Worm (Caenorhabditis elegans) whole organism, L4 larva: ENCODE measurements around the gene ttr-12.

Experiments used
- ceh-28 ChIP-seq: fragments of 150-350 bp; optimal IDR thresholded peaks from 2 replicates; lab custom pipeline; 2014; ENCODE audit warnings: missing biosample characterization, missing genetic modification reagents, missing genetic modification characterization
- ceh-32 ChIP-seq: sonication (generic microtip); optimal IDR thresholded peaks from 2 replicates; lab custom pipeline; 2016; ENCODE audit warnings: mild to moderate bottlenecking, missing genetic modification characterization, missing compliant biosample characterization; ENCODE audit not compliant: poor library complexity
- cey-2 ChIP-seq: sonication (generic microtip); optimal IDR thresholded peaks from 3 replicates; lab custom pipeline; 2017; ENCODE audit warnings: missing genetic modification characterization, mild to moderate bottlenecking, missing compliant biosample characterization, antibody characterized with exemption, borderline replicate concordance; ENCODE audit not compliant: insufficient read depth
- dpl-1 ChIP-seq: fragments of 150-350 bp; optimal IDR thresholded peaks from 2 replicates; lab custom pipeline; 2014; ENCODE audit warnings: missing biosample characterization, missing genetic modification reagents, missing genetic modification characterization
- dve-1 ChIP-seq: sonication (generic microtip); optimal IDR thresholded peaks from 2 replicates; lab custom pipeline; 2017; ENCODE audit warnings: antibody characterized with exemption, mild to moderate bottlenecking, missing genetic modification characterization, missing compliant biosample characterization; ENCODE audit not compliant: insufficient read depth
- hlh-11 ChIP-seq: fragments of 200-800 bp; sonication (Bioruptor generic); optimal IDR thresholded peaks from 2 replicates; lab custom pipeline; 2018; ENCODE audit warnings: mild to moderate bottlenecking, missing genetic modification characterization, missing compliant biosample characterization
- lsy-2 ChIP-seq, 2 experiments: fragments of 150-350 bp in 1 of 2; sonication (generic microtip) in 1 of 2; optimal IDR thresholded peaks; 2 replicates each; lab custom pipeline; 2014 to 2017; ENCODE audit warnings: missing biosample characterization in 2 of 2, missing genetic modification characterization in 2 of 2
- nhr-237 ChIP-seq: sonication (generic microtip); optimal IDR thresholded peaks from 2 replicates; lab custom pipeline; 2017; ENCODE audit warnings: missing biosample characterization, missing genetic modification characterization
- nhr-77 ChIP-seq: fragments of 150-350 bp; optimal IDR thresholded peaks from 2 replicates; lab custom pipeline; 2014; ENCODE audit warnings: missing biosample characterization, missing genetic modification characterization
- pha-4 ChIP-seq, 2 experiments: fragments of 150-350 bp in 1 of 2; fragments of 200-800 bp in 1 of 2; sonication (Bioruptor generic) in 1 of 2; IDR thresholded peaks in 1 of 2; optimal IDR thresholded peaks in 1 of 2; 2 replicates each; pipeline versions ENCODE4 v1.3.6 to Lab custom; 2014 to 2022; ENCODE audit warnings: missing genetic modification characterization in 2 of 2, missing genetic modification reagents in 2 of 2, missing biosample characterization in 1 of 2, missing compliant biosample characterization in 1 of 2
- skn-1 ChIP-seq: fragments of 150-350 bp; optimal IDR thresholded peaks from 2 replicates; lab custom pipeline; 2014; ENCODE audit warnings: missing biosample characterization, missing genetic modification characterization
- unc-130 ChIP-seq: sonication (generic microtip); optimal IDR thresholded peaks from 2 replicates; lab custom pipeline; 2016; ENCODE audit warnings: missing genetic modification reagents, missing genetic modification characterization, missing compliant biosample characterization
- zfp-3 ChIP-seq: fragments of 200-800 bp; sonication (Bioruptor generic); conservative IDR thresholded peaks from 2 replicates; pipeline ENCODE4 v1.3.6; 2022; ENCODE audit warnings: missing genetic modification reagents, missing genetic modification characterization, missing compliant biosample characterization
- ztf-7 ChIP-seq: fragments of 150-350 bp; optimal IDR thresholded peaks from 2 replicates; lab custom pipeline; 2014; ENCODE audit warnings: missing biosample characterization, missing genetic modification characterization

DNA sequence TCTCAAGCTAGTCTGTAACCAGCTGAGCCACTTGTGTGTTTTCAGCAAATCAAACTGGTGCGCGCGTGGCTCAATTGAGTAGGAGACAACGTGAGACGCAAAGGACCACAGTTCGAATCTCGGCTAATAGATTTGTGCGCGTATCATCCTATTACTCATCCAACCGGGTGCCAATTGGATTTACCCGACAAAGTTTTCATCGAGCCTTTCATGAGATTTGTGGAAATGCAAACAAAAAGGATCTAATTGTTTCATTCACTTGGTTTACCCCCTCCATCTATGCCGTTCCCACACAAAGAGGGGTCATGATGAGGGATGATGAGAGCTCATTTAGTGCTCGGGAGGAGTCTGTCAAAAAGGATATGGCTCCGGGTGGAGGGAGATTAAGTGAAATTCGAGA, 46.6 kb upstream of the ttr-12 start:
- TF ChIP-seq hlh-11 (no peak), ceh-32 (tag; lab: Kevin White, UChicago) (no peak), dve-1 (tag; lab: Kevin White, UChicago) (no peak), lsy-2 (tag; optimal IDR thresholded peaks at IDR 0.05; lab: Kevin White, UChicago) (no peak), cey-2 (tag; lab: Kevin White, UChicago) (no peak), nhr-77 (tag; lab: Kevin White, UChicago) (no peak), unc-130 (no peak), pha-4 (GFP tag; IDR thresholded peaks at IDR 0.05; lab: Robert Waterston, UW) (no peak), pha-4 (tag; optimal IDR thresholded peaks at IDR 0.05; lab: Kevin White, UChicago) (no peak), nhr-237 (tag; lab: Kevin White, UChicago) (no peak), dpl-1 (no peak), ceh-28 (tag; lab: Kevin White, UChicago) (no peak), skn-1 (tag; lab: Kevin White, UChicago) (no peak), ztf-7 (no peak), zfp-3 (GFP tag; lab: Robert Waterston, UW) (no peak)
